Fruit fly (Drosophila melanogaster) whole organism, wandering third instar larva: Measurements from ENCODE around the gene CG3769.

Experiments
- CG32264 ChIP-seq: fragments of 200-800 bp; sonication (Bioruptor generic); optimal IDR thresholded peaks from 2 replicates; lab custom pipeline; 2016; ENCODE audit warnings: missing biosample characterization, missing genetic modification characterization
- Dfd ChIP-seq: fragments of >200 bp; optimal IDR thresholded peaks from 2 replicates; lab custom pipeline; 2017; ENCODE audit warnings: missing biosample characterization, missing genetic modification characterization
- GATAd ChIP-seq: sonication (Bioruptor generic); optimal IDR thresholded peaks from 2 replicates; lab custom pipeline; 2016; ENCODE audit warnings: missing biosample characterization, missing genetic modification characterization
- Hr83 ChIP-seq: fragments of 200-300 bp; sonication (Bioruptor generic); optimal IDR thresholded peaks from 2 replicates; lab custom pipeline; 2016; ENCODE audit warnings: missing biosample characterization, mild to moderate bottlenecking, missing genetic modification characterization, moderate library complexity; ENCODE audit not compliant: poor library complexity, severe bottlenecking
- Myc ChIP-seq: fragments of >200 bp; optimal IDR thresholded peaks from 2 replicates; lab custom pipeline; 2017
- N ChIP-seq: fragments of >200 bp; optimal IDR thresholded peaks from 2 replicates; lab custom pipeline; 2018; ENCODE audit warnings: missing biosample characterization, missing external identifiers, missing genetic modification characterization
- Vsx2 ChIP-seq: fragments of 200-300, 225-300 bp; sonication (Bioruptor generic); optimal IDR thresholded peaks from 2 replicates; lab custom pipeline; 2018; ENCODE audit warnings: missing biosample characterization, missing genetic modification characterization; ENCODE audit not compliant: partially characterized antibody
- br ChIP-seq: fragments of 200-800 bp; sonication (Bioruptor generic); optimal IDR thresholded peaks from 2 replicates; lab custom pipeline; 2016; ENCODE audit warnings: missing biosample characterization, missing genetic modification characterization
- ey ChIP-seq: fragments of 200-800 bp; sonication (Bioruptor generic); optimal IDR thresholded peaks from 2 replicates; lab custom pipeline; 2016; ENCODE audit warnings: missing biosample characterization, missing genetic modification characterization
- foxo ChIP-seq, 2 experiments: fragments of 200-800 bp; sonication (Bioruptor generic); optimal IDR thresholded peaks; 2 replicates in 1 of 2; 3 replicates in 1 of 2; lab custom pipeline; 2016 to 2017; ENCODE audit warnings: missing biosample characterization in 2 of 2, missing genetic modification characterization in 2 of 2
- h ChIP-seq: fragments of 200-800 bp; sonication (Bioruptor generic); optimal IDR thresholded peaks from 3 replicates; lab custom pipeline; 2016; ENCODE audit warnings: missing biosample characterization, mild to moderate bottlenecking, missing genetic modification characterization
- jim ChIP-seq: fragments of 175-275, 200-325 bp; sonication (Bioruptor generic); optimal IDR thresholded peaks from 2 replicates; lab custom pipeline; 2016; ENCODE audit warnings: missing biosample characterization, mild to moderate bottlenecking, missing genetic modification characterization
- psq ChIP-seq: fragments of 200-800 bp; sonication (Bioruptor generic); optimal IDR thresholded peaks from 3 replicates; lab custom pipeline; 2017; ENCODE audit warnings: missing biosample characterization, mild to moderate bottlenecking, missing genetic modification characterization, moderate library complexity
- usp ChIP-seq: fragments of >200 bp; optimal IDR thresholded peaks from 2 replicates; lab custom pipeline; 2017; ENCODE audit warnings: missing biosample characterization, missing genetic modification characterization

- TF ChIP-seq GATAd (no peak), psq (GFP tag; lab: Kevin White, UChicago) (no peak), foxo (GFP tag; optimal IDR thresholded peaks at IDR 0.05; lab: Kevin White, UChicago) (no peak), Hr83 (GFP tag; lab: Kevin White, UChicago) (no peak), h (no peak), jim (no peak), Myc (no peak), Vsx2 (GFP tag; lab: Kevin White, UChicago) (no peak), br (no peak), CG32264 (GFP tag; lab: Kevin White, UChicago) (no peak), Dfd (GFP tag; lab: Kevin White, UChicago) (no peak), ey (GFP tag; lab: Kevin White, UChicago) (no peak), usp (GFP tag; lab: Kevin White, UChicago) (no peak), N (GFP tag; lab: Kevin White, UChicago) (no peak)
These were observed 22.3 kb downstream of the CG3769 start for dm6 chr2L:9457456-9457855.
